Worm (Caenorhabditis elegans): Measurements from ENCODE around the gene klf-2.

Gene klf-2

ce11 chrV:20685383-20685782, at the start of gene klf-2:
Gene klf-2 (plus strand): TSS chrV:20685683.
- TF ChIP-seq atf-7 (tag; optimal IDR thresholded peaks at IDR 0.05): no peak
- TF ChIP-seq lsy-27 (tag; optimal IDR thresholded peaks at IDR 0.05; ENCODE audit: borderline replicate concordance, insufficient read depth): no peak

ce11 chrV:20636855-20637254, 48.6 kb upstream of the klf-2 start, which contains the start of gene ttr-13:
Gene ttr-13 (minus strand): TSS chrV:20636955.
- TF ChIP-seq nhr-27 (tag; optimal IDR thresholded peaks at IDR 0.05): no peak

ce11 chrV:20638344-20638743, 47.1 kb upstream of the klf-2 start, which contains the start of gene Y44A6B.3:
Gene Y44A6B.3 (minus strand): TSS chrV:20638444.
- TF ChIP-seq madf-6 (GFP tag; IDR thresholded peaks at IDR 0.05) (no peak), rec-8 (tag; optimal IDR thresholded peaks at IDR 0.05) (no peak), madf-10 (tag; optimal IDR thresholded peaks at IDR 0.05) (no peak), hsf-1 (GFP tag; IDR thresholded peaks at IDR 0.05) (no peak), gei-17 (GFP tag; optimal IDR thresholded peaks at IDR 0.05) (no peak), hrde-1 (tag; optimal IDR thresholded peaks at IDR 0.05; ENCODE audit: borderline replicate concordance) (no peak), ceh-27 (GFP tag; optimal IDR thresholded peaks at IDR 0.05) (no peak), sea-2 (GFP tag; IDR thresholded peaks at IDR 0.05) (no peak), D2030.7 (GFP tag; IDR thresholded peaks at IDR 0.05) (no peak), ZK185.1 (tag; optimal IDR thresholded peaks at IDR 0.05; ENCODE audit: poor library complexity, severe bottlenecking) (no peak), lsy-27 (tag; optimal IDR thresholded peaks at IDR 0.05; ENCODE audit: borderline replicate concordance, insufficient read depth) (no peak), madf-8 (GFP tag; conservative IDR thresholded peaks at IDR 0.05) (no peak), Y56A3A.18 (GFP tag; IDR thresholded peaks at IDR 0.05) (no peak), Y79H2A.3 (GFP tag; conservative IDR thresholded peaks at IDR 0.05) (no peak), chd-7 (tag; optimal IDR thresholded peaks at IDR 0.05) (no peak), C17E4.6 (GFP tag; IDR thresholded peaks at IDR 0.05) (no peak), egl-44 (GFP tag; IDR thresholded peaks at IDR 0.05) (no peak), Y53F4B.3 (GFP tag; IDR thresholded peaks at IDR 0.05) (no peak)

- no peak for TF ChIP-seq F33H1.4 (GFP tag; IDR thresholded peaks at IDR 0.05)
These were observed 46.2 kb upstream of the klf-2 start, which contains the start of gene srxa-14 for ce11 chrV:20639294-20639693. Gene srxa-14 (plus strand): TSS chrV:20639594.

ce11 chrV:20641896-20642295, 43.6 kb upstream of the klf-2 start, which contains the start of gene srxa-15:
Gene srxa-15 (plus strand): TSS chrV:20642196.
- TF ChIP-seq madf-6 (GFP tag; IDR thresholded peaks at IDR 0.05) (no peak), snpc-4 (GFP tag; optimal IDR thresholded peaks at IDR 0.05) (no peak), snpc-4 (tag; optimal IDR thresholded peaks at IDR 0.05) (no peak), Y53G8AR.9 (GFP tag; conservative IDR thresholded peaks at IDR 0.05) (no peak), nhr-80 (tag; optimal IDR thresholded peaks at IDR 0.05) (no peak), attf-5 (GFP tag; optimal IDR thresholded peaks at IDR 0.05) (no peak), ceh-91 (GFP tag; IDR thresholded peaks at IDR 0.05) (no peak), K12H6.12 (tag; optimal IDR thresholded peaks at IDR 0.05) (no peak), egrh-3 (GFP tag; IDR thresholded peaks at IDR 0.05) (no peak), mel-28 (tag; optimal IDR thresholded peaks at IDR 0.05; ENCODE audit: borderline replicate concordance) (no peak), F10E7.11 (tag; optimal IDR thresholded peaks at IDR 0.05) (no peak), hrde-1 (tag; optimal IDR thresholded peaks at IDR 0.05; ENCODE audit: borderline replicate concordance) (no peak), ztf-18 (tag; optimal IDR thresholded peaks at IDR 0.05) (no peak), hsf-1 (GFP tag; IDR thresholded peaks at IDR 0.05) (no peak), lin-54 (GFP tag; optimal IDR thresholded peaks at IDR 0.05) (no peak), F55B11.4 (tag; optimal IDR thresholded peaks at IDR 0.05; ENCODE audit: borderline replicate concordance, insufficient read depth) (no peak), attf-3 (GFP tag; conservative IDR thresholded peaks at IDR 0.05) (no peak), F37B4.10 (GFP tag; IDR thresholded peaks at IDR 0.05) (no peak), Y79H2A.3 (GFP tag; conservative IDR thresholded peaks at IDR 0.05) (no peak), sptf-2 (GFP tag; optimal IDR thresholded peaks at IDR 0.05) (no peak)
